Fruit fly (Drosophila melanogaster) whole organism, embryonic: ENCODE data around the gene Polr1D.

Source experiments
- Aef1 ChIP-seq: fragments of 200-800 bp; sonication (Bioruptor generic); IDR thresholded peaks from 3 replicates; pipeline ENCODE4 v1.3.6; 2022; ENCODE audit warnings: missing biosample characterization, missing genetic modification characterization
- CG11398 ChIP-seq: fragments of 200-800 bp; sonication (Bioruptor generic); optimal IDR thresholded peaks from 2 replicates; lab custom pipeline; 2016; ENCODE audit warnings: missing biosample characterization, missing genetic modification characterization
- CG11723 ChIP-seq: fragments of 200-800 bp; sonication (Bioruptor generic); optimal IDR thresholded peaks from 2 replicates; lab custom pipeline; 2017; ENCODE audit warnings: missing biosample characterization, mild to moderate bottlenecking, missing genetic modification characterization
- CG14965 ChIP-seq: fragments of 200-800 bp; sonication (Bioruptor generic); optimal IDR thresholded peaks from 2 replicates; lab custom pipeline; 2016; ENCODE audit warnings: missing biosample characterization, missing genetic modification characterization, borderline replicate concordance
- CG15479 ChIP-seq: fragments of 200-800 bp; sonication (Bioruptor generic); optimal IDR thresholded peaks from 3 replicates; lab custom pipeline; 2019; ENCODE audit warnings: missing biosample characterization, mild to moderate bottlenecking, missing genetic modification characterization, moderate library complexity
- CG15601 ChIP-seq: fragments of 200-800 bp; sonication (Bioruptor generic); optimal IDR thresholded peaks from 3 replicates; lab custom pipeline; 2019; ENCODE audit warnings: missing biosample characterization, mild to moderate bottlenecking, missing genetic modification characterization, moderate library complexity
- CG17385 ChIP-seq: fragments of 200-800 bp; sonication (Bioruptor generic); optimal IDR thresholded peaks from 3 replicates; lab custom pipeline; 2018; ENCODE audit warnings: missing biosample characterization, mild to moderate bottlenecking, missing genetic modification characterization
- CG18011 ChIP-seq: fragments of 200-800 bp; sonication (Bioruptor generic); optimal IDR thresholded peaks from 2 replicates; lab custom pipeline; 2017; ENCODE audit warnings: missing biosample characterization, missing genetic modification characterization, mild to moderate bottlenecking, moderate library complexity, missing genotype
- CG31365 ChIP-seq: fragments of 200-800 bp; sonication (Bioruptor generic); optimal IDR thresholded peaks from 2 replicates; lab custom pipeline; 2018; ENCODE audit warnings: missing biosample characterization, mild to moderate bottlenecking, missing genetic modification characterization
- CG3838 ChIP-seq: fragments of 200-800 bp; sonication (Bioruptor generic); optimal IDR thresholded peaks from 3 replicates; lab custom pipeline; 2016; ENCODE audit warnings: missing biosample characterization, missing genetic modification characterization
- CG3995 ChIP-seq: fragments of 200-800 bp; sonication (Bioruptor generic); optimal IDR thresholded peaks from 3 replicates; lab custom pipeline; 2016; ENCODE audit warnings: missing biosample characterization, missing genetic modification characterization
- CG4328 ChIP-seq: fragments of 200-800 bp; sonication (Bioruptor generic); optimal IDR thresholded peaks from 3 replicates; lab custom pipeline; 2017; ENCODE audit warnings: missing biosample characterization, missing genetic modification reagents, missing genetic modification characterization
- CG6683 ChIP-seq: fragments of 200-800 bp; sonication (Bioruptor generic); optimal IDR thresholded peaks from 2 replicates; lab custom pipeline; 2017; ENCODE audit warnings: missing biosample characterization, mild to moderate bottlenecking, missing genetic modification characterization, missing genetic modification reagents
- CG7271 ChIP-seq: fragments of 200-800 bp; sonication (Bioruptor generic); optimal IDR thresholded peaks from 2 replicates; lab custom pipeline; 2018; ENCODE audit warnings: missing biosample characterization, mild to moderate bottlenecking, missing genetic modification characterization, moderate library complexity
- CG7357 ChIP-seq: fragments of 200-800 bp; sonication (Bioruptor generic); IDR thresholded peaks from 3 replicates; pipeline ENCODE4 v1.3.6; 2022; ENCODE audit warnings: missing biosample characterization, missing genetic modification characterization
- CG9437 ChIP-seq: fragments of 200-800 bp; sonication (Bioruptor generic); optimal IDR thresholded peaks from 2 replicates; lab custom pipeline; 2018; ENCODE audit warnings: missing biosample characterization, mild to moderate bottlenecking, missing genetic modification characterization
- CG9876 ChIP-seq: fragments of 200-800 bp; sonication (Bioruptor generic); optimal IDR thresholded peaks from 2 replicates; lab custom pipeline; 2016; ENCODE audit warnings: missing biosample characterization, missing genetic modification characterization
- Dad ChIP-seq: fragments of 200-800 bp; sonication (Bioruptor generic); optimal IDR thresholded peaks from 3 replicates; lab custom pipeline; 2016; ENCODE audit warnings: missing biosample characterization, missing genetic modification characterization
- Dbx ChIP-seq: fragments of 200-800 bp; sonication (Bioruptor generic); IDR thresholded peaks from 3 replicates; pipeline ENCODE4 v1.3.6; 2022; ENCODE audit warnings: missing biosample characterization, missing genetic modification characterization
- Deaf1 ChIP-seq: fragments of 200-800 bp; optimal IDR thresholded peaks from 3 replicates; lab custom pipeline; 2019; ENCODE audit warnings: missing biosample characterization, mild to moderate bottlenecking, missing genetic modification characterization, moderate library complexity
- Dip2 ChIP-seq: fragments of 200-800 bp; sonication (Bioruptor generic); IDR thresholded peaks from 2 replicates; pipeline ENCODE4 v1.3.6; 2022; ENCODE audit warnings: missing biosample characterization, missing genetic modification characterization
- Dll ChIP-seq: fragments of 200-800 bp; sonication (Bioruptor generic); IDR thresholded peaks from 4 replicates; pipeline ENCODE4 v1.3.6; 2022; ENCODE audit warnings: missing biosample characterization, missing genetic modification characterization; ENCODE audit not compliant: partially characterized antibody
- HLHmδ ChIP-seq: fragments of 200-800 bp; sonication (Bioruptor generic); optimal IDR thresholded peaks from 2 replicates; lab custom pipeline; 2018; ENCODE audit warnings: missing biosample characterization, mild to moderate bottlenecking, missing genetic modification characterization, moderate library complexity
- Mrtf ChIP-seq: fragments of 200-800 bp; sonication (Bioruptor generic); IDR thresholded peaks from 3 replicates; pipeline ENCODE4 v1.3.6; 2022; ENCODE audit warnings: missing biosample characterization, missing genetic modification characterization
- Spps ChIP-seq: fragments of 200-800 bp; sonication (Bioruptor generic); optimal IDR thresholded peaks from 2 replicates; lab custom pipeline; 2018; ENCODE audit warnings: missing biosample characterization, mild to moderate bottlenecking, missing genetic modification characterization
- YL-1 ChIP-seq: fragments of 200-800 bp; sonication (Bioruptor generic); optimal IDR thresholded peaks from 3 replicates; lab custom pipeline; 2017; ENCODE audit warnings: missing biosample characterization, mild to moderate bottlenecking, missing genetic modification characterization
- ab ChIP-seq: fragments of 200-800 bp; sonication (Bioruptor generic); optimal IDR thresholded peaks from 2 replicates; lab custom pipeline; 2016; ENCODE audit warnings: missing biosample characterization, missing genetic modification characterization
- abd-A ChIP-seq: fragments of 200-800 bp; sonication (Bioruptor generic); optimal IDR thresholded peaks from 3 replicates; lab custom pipeline; 2019; ENCODE audit warnings: missing biosample characterization, mild to moderate bottlenecking, missing genetic modification characterization, moderate library complexity
- ara ChIP-seq: fragments of 200-800 bp; sonication (Bioruptor generic); IDR thresholded peaks from 2 replicates; pipeline ENCODE4 v1.3.6; 2022; ENCODE audit warnings: missing biosample characterization, missing genetic modification characterization
- chn ChIP-seq: fragments of 200-800 bp; sonication (Bioruptor generic); optimal IDR thresholded peaks from 2 replicates; lab custom pipeline; 2016; ENCODE audit warnings: missing biosample characterization, missing genetic modification characterization
- ci ChIP-seq: fragments of 200-800 bp; sonication (Bioruptor generic); IDR thresholded peaks from 3 replicates; pipeline ENCODE4 v1.3.6; 2022; ENCODE audit warnings: missing biosample characterization, missing genetic modification characterization
- eyg ChIP-seq: fragments of 200-800 bp; sonication (Bioruptor generic); optimal IDR thresholded peaks from 3 replicates; lab custom pipeline; 2016; ENCODE audit warnings: missing biosample characterization, missing genetic modification characterization
- fd102C ChIP-seq: fragments of 200-800 bp; sonication (Bioruptor generic); optimal IDR thresholded peaks from 2 replicates; lab custom pipeline; 2018; ENCODE audit warnings: missing biosample characterization, mild to moderate bottlenecking, missing genetic modification characterization, moderate library complexity
- gsb-n ChIP-seq: fragments of 200-800 bp; sonication (Bioruptor generic); optimal IDR thresholded peaks from 3 replicates; lab custom pipeline; 2018; ENCODE audit warnings: missing biosample characterization, mild to moderate bottlenecking, missing genetic modification characterization
- her ChIP-seq: fragments of 200-800 bp; sonication (Bioruptor generic); optimal IDR thresholded peaks from 2 replicates; lab custom pipeline; 2016; ENCODE audit warnings: missing biosample characterization, missing genetic modification characterization
- jigr1 ChIP-seq: fragments of 200-800 bp; sonication (Bioruptor generic); IDR thresholded peaks from 3 replicates; pipeline ENCODE4 v1.3.6; 2022; ENCODE audit warnings: missing biosample characterization, missing genetic modification characterization
- kay ChIP-seq: fragments of 200-800 bp; sonication (Bioruptor generic); optimal IDR thresholded peaks from 2 replicates; lab custom pipeline; 2016; ENCODE audit warnings: missing biosample characterization, missing genetic modification characterization
- org-1 ChIP-seq: fragments of 200-800 bp; sonication (Bioruptor generic); optimal IDR thresholded peaks from 2 replicates; lab custom pipeline; 2017; ENCODE audit warnings: missing biosample characterization, missing genetic modification characterization
- pnt ChIP-seq: fragments of 200-800 bp; sonication (Bioruptor generic); optimal IDR thresholded peaks from 3 replicates; lab custom pipeline; 2016; ENCODE audit warnings: missing biosample characterization, missing genetic modification characterization
- rib ChIP-seq: fragments of 200-800 bp; sonication (Bioruptor generic); IDR thresholded peaks from 2 replicates; pipeline ENCODE4 v1.3.6; 2022; ENCODE audit warnings: missing biosample characterization, missing genetic modification characterization
- slbo ChIP-seq: fragments of 200-800 bp; sonication (Bioruptor generic); IDR thresholded peaks from 2 replicates; pipeline ENCODE4 v1.3.6; 2022; ENCODE audit warnings: missing biosample characterization, missing genetic modification characterization
- slou ChIP-seq: fragments of 200-800 bp; sonication (Bioruptor generic); optimal IDR thresholded peaks from 3 replicates; lab custom pipeline; 2016; ENCODE audit warnings: missing biosample characterization, missing genetic modification characterization
- so ChIP-seq: fragments of 200-800 bp; sonication (Bioruptor generic); IDR thresholded peaks from 3 replicates; pipeline ENCODE4 v1.3.6; 2022; ENCODE audit warnings: missing biosample characterization, missing genetic modification characterization
- sob ChIP-seq: fragments of 200-800 bp; sonication (Bioruptor generic); IDR thresholded peaks from 2 replicates; pipeline ENCODE4 v1.3.6; 2022; ENCODE audit warnings: missing biosample characterization, missing genetic modification characterization
- sqz ChIP-seq: fragments of 200-800 bp; sonication (Bioruptor generic); optimal IDR thresholded peaks from 3 replicates; lab custom pipeline; 2018; ENCODE audit warnings: missing biosample characterization, mild to moderate bottlenecking, missing genetic modification characterization
- tna ChIP-seq: fragments of 200-800 bp; sonication (Bioruptor generic); IDR thresholded peaks from 2 replicates; pipeline ENCODE4 v1.3.6; 2022; ENCODE audit warnings: missing biosample characterization, missing genetic modification characterization; ENCODE audit not compliant: partially characterized antibody
- toy ChIP-seq: fragments of 200-800 bp; sonication (Bioruptor generic); IDR thresholded peaks from 2 replicates; pipeline ENCODE4 v1.3.6; 2022; ENCODE audit warnings: missing biosample characterization, missing genetic modification characterization
- z ChIP-seq: fragments of 200-800 bp; sonication (Bioruptor generic); IDR thresholded peaks from 3 replicates; pipeline ENCODE4 v1.3.6; 2022; ENCODE audit warnings: missing biosample characterization, missing genetic modification characterization
- zen ChIP-seq: fragments of 200-800 bp; sonication (Bioruptor generic); optimal IDR thresholded peaks from 3 replicates; lab custom pipeline; 2018; ENCODE audit warnings: missing biosample characterization, mild to moderate bottlenecking, missing genetic modification characterization, moderate library complexity

Gene Polr1D

DNA sequence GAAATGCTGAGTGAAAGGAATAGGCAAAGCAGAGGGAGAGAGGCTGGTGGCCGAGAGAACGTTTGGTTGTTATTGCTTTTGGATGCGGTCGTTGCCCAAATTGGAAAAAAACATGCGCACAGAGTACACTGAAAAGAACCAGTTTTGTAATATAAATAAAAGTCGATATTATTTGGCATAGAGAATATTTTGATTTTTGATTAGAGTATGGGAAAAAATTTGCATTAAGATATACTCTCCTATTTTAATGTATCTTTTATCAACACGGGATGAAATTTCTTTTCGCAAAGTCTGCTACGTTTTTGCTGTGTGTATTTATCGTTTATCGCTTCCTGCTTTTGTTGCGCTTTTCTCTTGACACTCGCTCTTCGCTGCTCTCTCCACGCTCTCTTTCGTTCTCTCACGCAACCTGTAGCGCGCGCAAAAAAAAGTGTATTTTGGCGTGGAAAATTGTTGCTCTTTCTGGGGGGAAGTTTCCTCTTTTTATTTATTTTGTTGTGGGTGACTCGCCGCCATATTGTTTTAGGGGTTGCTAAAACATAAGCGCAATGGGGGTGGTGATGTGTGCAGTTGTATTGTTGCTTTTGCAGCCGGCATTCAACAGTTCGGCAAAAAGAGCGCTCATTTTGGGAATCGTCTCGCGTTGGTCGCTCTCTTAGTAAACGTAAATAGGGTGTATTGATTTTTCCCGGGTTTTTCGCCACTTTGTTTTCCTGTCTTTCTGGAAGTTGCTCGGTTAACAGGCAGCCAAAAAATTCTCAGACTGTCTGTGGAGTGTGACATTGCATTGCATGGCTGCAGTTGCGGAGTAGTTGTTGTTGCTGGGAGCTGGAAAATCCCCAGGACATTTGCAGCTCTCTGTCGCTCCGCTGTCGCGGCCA is 30.1 kb upstream of the Polr1D start (continued):
- TF ChIP-seq jigr1 (GFP tag; lab: Robert Waterston, UW): peak; percentile 94
- TF ChIP-seq YL-1 (GFP tag; lab: Kevin White, UChicago): peak; percentile 82
- peak; percentile 94 for TF ChIP-seq Mrtf (GFP tag; lab: Robert Waterston, UW)
- TF ChIP-seq slbo (GFP tag; lab: Robert Waterston, UW): peak; percentile 96
- peak; percentile 67 for TF ChIP-seq Dip2 (GFP tag; lab: Robert Waterston, UW)
- peak; percentile 17; the same call in 1 of the 4 replicates for TF ChIP-seq Dll
- peak; percentile 97 for TF ChIP-seq zen
- peak; percentile 96 for TF ChIP-seq sob
- peak; percentile 98 for TF ChIP-seq ara
- peak; percentile 92 for TF ChIP-seq rib (GFP tag; lab: Robert Waterston, UW)
- TF ChIP-seq HLHmδ: no peak
- peak; percentile 91 for TF ChIP-seq CG11723 (GFP tag; lab: Kevin White, UChicago)
- TF ChIP-seq CG3995 (GFP tag; lab: Kevin White, UChicago): peak; percentile 76
- TF ChIP-seq slou (GFP tag; lab: Kevin White, UChicago): peak; percentile 97
- TF ChIP-seq Spps (tag; lab: Kevin White, UChicago): peak; percentile 96
- TF ChIP-seq CG6683 (GFP tag; lab: Kevin White, UChicago): peak; percentile 93
- peak; percentile 96 for TF ChIP-seq pnt
- peak; percentile 91 for TF ChIP-seq her (GFP tag; lab: Kevin White, UChicago)
- peak; percentile 97 for TF ChIP-seq gsb-n (tag; lab: Kevin White, UChicago)
- peak; percentile 85 for TF ChIP-seq CG18011 (GFP tag; lab: Kevin White, UChicago)
- TF ChIP-seq z (GFP tag; lab: Robert Waterston, UW): peak; percentile 75; the same call in 1 of the 3 replicates
- TF ChIP-seq CG9437: peak; percentile 87
- TF ChIP-seq ci (GFP tag; lab: Robert Waterston, UW): peak; percentile 99
- TF ChIP-seq Dbx (GFP tag; lab: Robert Waterston, UW): peak; percentile 96
- TF ChIP-seq CG9876 (GFP tag; lab: Kevin White, UChicago): peak; percentile 77
- peak; percentile 81 for TF ChIP-seq Deaf1
- TF ChIP-seq Aef1 (GFP tag; lab: Robert Waterston, UW): peak; percentile 96
- peak; percentile 53 for TF ChIP-seq fd102C
- TF ChIP-seq Dad (GFP tag; lab: Kevin White, UChicago): peak; percentile 87
- TF ChIP-seq CG7271: peak; percentile 93
- TF ChIP-seq CG11398 (GFP tag; lab: Kevin White, UChicago): peak; percentile 80
- TF ChIP-seq CG3838 (GFP tag; lab: Kevin White, UChicago): peak; percentile 76
- TF ChIP-seq so (GFP tag; lab: Robert Waterston, UW): peak; percentile 97
- peak; percentile 97 for TF ChIP-seq abd-A (tag; lab: Kevin White, UChicago)
- TF ChIP-seq CG14965: peak; percentile 67
- peak; percentile 97 for TF ChIP-seq kay
- peak; percentile 87 for TF ChIP-seq CG31365 (tag; lab: Kevin White, UChicago)
- TF ChIP-seq CG15479 (GFP tag; lab: Kevin White, UChicago): peak; percentile 73
- peak; percentile 97 for TF ChIP-seq CG15601 (tag; lab: Kevin White, UChicago)
- peak; percentile 93 for TF ChIP-seq CG17385 (GFP tag; lab: Kevin White, UChicago)
- peak; percentile 90 for TF ChIP-seq toy
- TF ChIP-seq sqz (GFP tag; lab: Kevin White, UChicago): peak; percentile 98
- TF ChIP-seq ab (GFP tag; lab: Kevin White, UChicago): peak; percentile 74
- TF ChIP-seq CG7357: peak; percentile 93
- TF ChIP-seq eyg (GFP tag; lab: Kevin White, UChicago): peak; percentile 94
- peak; percentile 92 for TF ChIP-seq CG4328 (GFP tag; lab: Kevin White, UChicago)
- TF ChIP-seq org-1 (GFP tag; lab: Kevin White, UChicago): peak; percentile 95
- peak; percentile 92 for TF ChIP-seq chn
- TF ChIP-seq tna: 0 out of 2 replicates have a peak, but pooled peaks have one; percentile 23
